Fruit fly (Drosophila melanogaster) whole organism, embryonic: Measurements from ENCODE around the gene CG5377.
A peak's percentile ranks its signal among the peaks of the same experiment; 100 is the strongest.

Experiments
- Abd-B ChIP-seq: fragments of 200-800 bp; sonication (Bioruptor generic); optimal IDR thresholded peaks from 2 replicates; lab custom pipeline; 2018; ENCODE audit warnings: missing biosample characterization, mild to moderate bottlenecking, missing genetic modification characterization, moderate library complexity
- Bdp1 ChIP-seq: fragments of 200-800 bp; sonication (Bioruptor generic); optimal IDR thresholded peaks from 3 replicates; lab custom pipeline; 2016; ENCODE audit warnings: missing biosample characterization, missing genetic modification characterization
- CG10654 ChIP-seq: fragments of 200-800 bp; sonication (Bioruptor generic); optimal IDR thresholded peaks from 2 replicates; lab custom pipeline; 2016; ENCODE audit warnings: missing biosample characterization, missing genetic modification characterization
- CG11247 ChIP-seq: fragments of 200-800 bp; sonication (Bioruptor generic); IDR thresholded peaks from 2 replicates; pipeline ENCODE4 v1.3.6; 2022; ENCODE audit warnings: missing biosample characterization, missing genetic modification characterization
- CG13296 ChIP-seq: fragments of 200-800 bp; sonication (Bioruptor generic); optimal IDR thresholded peaks from 3 replicates; lab custom pipeline; 2018; ENCODE audit warnings: missing biosample characterization, mild to moderate bottlenecking, missing genetic modification characterization
- CG14014 ChIP-seq: fragments of 200-800 bp; sonication (Bioruptor generic); IDR thresholded peaks from 2 replicates; pipeline ENCODE4 v1.3.6; 2022; ENCODE audit warnings: missing biosample characterization, missing genetic modification characterization
- CG14050 ChIP-seq: fragments of 200-800 bp; sonication (Bioruptor generic); IDR thresholded peaks from 3 replicates; pipeline ENCODE4 v1.3.6; 2022; ENCODE audit warnings: missing biosample characterization, missing genetic modification characterization
- CG15479 ChIP-seq: fragments of 200-800 bp; sonication (Bioruptor generic); optimal IDR thresholded peaks from 3 replicates; lab custom pipeline; 2019; ENCODE audit warnings: missing biosample characterization, mild to moderate bottlenecking, missing genetic modification characterization, moderate library complexity
- CG17328 ChIP-seq: fragments of 200-800 bp; sonication (Bioruptor generic); IDR thresholded peaks from 2 replicates; pipeline ENCODE4 v1.3.6; 2022; ENCODE audit warnings: missing biosample characterization, missing genetic modification characterization
- CG18599 ChIP-seq: fragments of 200-800 bp; sonication (Bioruptor generic); optimal IDR thresholded peaks from 3 replicates; lab custom pipeline; 2017; ENCODE audit warnings: missing biosample characterization, missing genetic modification characterization, mild to moderate bottlenecking, moderate library complexity, missing genetic modification reagents
- CG2199 ChIP-seq: fragments of 200-800 bp; sonication (Bioruptor generic); IDR thresholded peaks from 3 replicates; pipeline ENCODE4 v1.3.6; 2022; ENCODE audit warnings: missing biosample characterization, missing genetic modification characterization
- CG2889 ChIP-seq: fragments of 200-800 bp; sonication (Bioruptor generic); IDR thresholded peaks from 3 replicates; pipeline ENCODE4 v1.3.6; 2022; ENCODE audit warnings: missing biosample characterization, missing genetic modification characterization
- CG32772 ChIP-seq: fragments of 200-800 bp; sonication (Bioruptor generic); IDR thresholded peaks from 2 replicates; pipeline ENCODE4 v1.3.6; 2022; ENCODE audit warnings: missing biosample characterization, missing genetic modification characterization
- CG34376 ChIP-seq: fragments of 200-800 bp; sonication (Bioruptor generic); optimal IDR thresholded peaks from 2 replicates; lab custom pipeline; 2018; ENCODE audit warnings: missing biosample characterization, mild to moderate bottlenecking, missing genetic modification characterization
- CG34422 ChIP-seq: fragments of 200-800 bp; sonication (Bioruptor generic); IDR thresholded peaks from 3 replicates; pipeline ENCODE4 v1.3.6; 2022; ENCODE audit warnings: missing biosample characterization, missing genetic modification characterization
- CG7786 ChIP-seq: fragments of 200-800 bp; sonication (Bioruptor generic); optimal IDR thresholded peaks from 2 replicates; lab custom pipeline; 2016; ENCODE audit warnings: missing biosample characterization, missing genetic modification characterization
- CG7928 ChIP-seq: fragments of 200-800 bp; sonication (Bioruptor generic); optimal IDR thresholded peaks from 2 replicates; lab custom pipeline; 2017; ENCODE audit warnings: missing biosample characterization, mild to moderate bottlenecking, missing genetic modification characterization
- CG8359 ChIP-seq: fragments of 200-800 bp; sonication (Bioruptor generic); optimal IDR thresholded peaks from 2 replicates; lab custom pipeline; 2017; ENCODE audit warnings: missing biosample characterization, mild to moderate bottlenecking, missing genetic modification characterization, borderline replicate concordance
- CG8944 ChIP-seq: fragments of 200-800 bp; sonication (Bioruptor generic); optimal IDR thresholded peaks from 3 replicates; lab custom pipeline; 2016; ENCODE audit warnings: missing biosample characterization, missing genetic modification characterization
- CG9727 ChIP-seq: fragments of 200-800 bp; sonication (Bioruptor generic); optimal IDR thresholded peaks from 3 replicates; lab custom pipeline; 2017; ENCODE audit warnings: missing biosample characterization, mild to moderate bottlenecking, missing genetic modification characterization
- CG9797 ChIP-seq: fragments of 200-800 bp; sonication (Bioruptor generic); optimal IDR thresholded peaks from 3 replicates; lab custom pipeline; 2018; ENCODE audit warnings: missing biosample characterization, mild to moderate bottlenecking, missing genetic modification characterization
- CoRest ChIP-seq: fragments of 200-800 bp; sonication (Bioruptor generic); optimal IDR thresholded peaks from 3 replicates; lab custom pipeline; 2018; ENCODE audit warnings: missing biosample characterization, mild to moderate bottlenecking, missing genetic modification characterization, moderate library complexity
- Dek ChIP-seq: fragments of 200-800 bp; sonication (Bioruptor generic); optimal IDR thresholded peaks from 3 replicates; lab custom pipeline; 2019; ENCODE audit warnings: missing biosample characterization, mild to moderate bottlenecking, missing genetic modification characterization, moderate library complexity
- Doc3 ChIP-seq: fragments of 200-800 bp; sonication (Bioruptor generic); IDR thresholded peaks from 3 replicates; pipeline ENCODE4 v1.3.6; 2022; ENCODE audit warnings: missing biosample characterization, missing genetic modification characterization; ENCODE audit not compliant: partially characterized antibody
- Dref ChIP-seq: fragments of 200-800 bp; sonication (Bioruptor generic); IDR thresholded peaks from 2 replicates; pipeline ENCODE4 v1.3.6; 2022; ENCODE audit warnings: missing biosample characterization, missing genetic modification characterization
- E2f1 ChIP-seq: fragments of 200-800 bp; sonication (Bioruptor generic); IDR thresholded peaks from 2 replicates; pipeline ENCODE4 v1.3.6; 2022; ENCODE audit warnings: missing biosample characterization, missing genetic modification characterization
- Fer2 ChIP-seq: fragments of 200-800 bp; sonication (Bioruptor generic); optimal IDR thresholded peaks from 2 replicates; lab custom pipeline; 2018; ENCODE audit warnings: missing biosample characterization, mild to moderate bottlenecking, missing genetic modification characterization, moderate library complexity
- GATAe ChIP-seq: fragments of 200-800 bp; sonication (Bioruptor generic); conservative IDR thresholded peaks from 2 replicates; pipeline ENCODE4 v1.3.6; 2022; ENCODE audit warnings: missing biosample characterization, missing genetic modification characterization
- Mes4 ChIP-seq: fragments of 200-800 bp; sonication (Bioruptor generic); optimal IDR thresholded peaks from 2 replicates; lab custom pipeline; 2016; ENCODE audit warnings: missing biosample characterization, missing genetic modification characterization
- Oaz ChIP-seq: fragments of 200-800 bp; sonication (Bioruptor generic); IDR thresholded peaks from 2 replicates; pipeline ENCODE4 v1.3.6; 2022; ENCODE audit warnings: missing biosample characterization, missing genetic modification characterization
- Side ChIP-seq: fragments of 200-800 bp; sonication (Bioruptor generic); optimal IDR thresholded peaks from 2 replicates; lab custom pipeline; 2016; ENCODE audit warnings: missing biosample characterization, missing genetic modification characterization
- Stat92E ChIP-seq, 3 experiments: fragments of >200 bp in 2 of 3; fragments of 200-800 bp in 1 of 3; sonication (Bioruptor generic) in 1 of 3; optimal IDR thresholded peaks; 2 replicates each; lab custom pipeline; 2017 to 2019; ENCODE audit warnings: missing biosample characterization in 3 of 3, missing genetic modification characterization in 3 of 3, mild to moderate bottlenecking in 1 of 3, moderate library complexity in 1 of 3
- Tbp ChIP-seq: fragments of >200 bp; optimal IDR thresholded peaks from 2 replicates; lab custom pipeline; 2018; ENCODE audit warnings: missing biosample characterization, missing genetic modification characterization
- Xrp1 ChIP-seq: fragments of 200-800 bp; sonication (Bioruptor generic); IDR thresholded peaks from 2 replicates; pipeline ENCODE4 v1.3.6; 2022; ENCODE audit warnings: missing biosample characterization, missing genetic modification characterization
- bsh ChIP-seq, 2 experiments: fragments of 200-800 bp; sonication (Bioruptor generic); optimal IDR thresholded peaks; 2 replicates each; lab custom pipeline; 2017 to 2018; ENCODE audit warnings: mild to moderate bottlenecking in 2 of 2, missing biosample characterization in 2 of 2, missing genetic modification characterization in 2 of 2, moderate library complexity in 1 of 2
- cato ChIP-seq: fragments of 200-800 bp; sonication (Bioruptor generic); optimal IDR thresholded peaks from 2 replicates; lab custom pipeline; 2016; ENCODE audit warnings: missing biosample characterization, missing genetic modification characterization, borderline replicate concordance
- fru ChIP-seq: fragments of >200 bp; optimal IDR thresholded peaks from 2 replicates; lab custom pipeline; 2017
- gfzf ChIP-seq: fragments of 200-800 bp; sonication (Bioruptor generic); optimal IDR thresholded peaks from 2 replicates; lab custom pipeline; 2016; ENCODE audit warnings: missing biosample characterization, mild to moderate bottlenecking, missing genetic modification characterization, moderate library complexity
- h ChIP-seq: fragments of >200 bp; optimal IDR thresholded peaks from 2 replicates; lab custom pipeline; 2017
- ham ChIP-seq: fragments of 200-800 bp; sonication (Bioruptor generic); IDR thresholded peaks from 2 replicates; pipeline ENCODE4 v1.3.6; 2022; ENCODE audit warnings: missing biosample characterization, missing genetic modification characterization
- kni ChIP-seq: fragments of 200-800 bp; sonication (Bioruptor generic); optimal IDR thresholded peaks from 3 replicates; lab custom pipeline; 2017; ENCODE audit warnings: mild to moderate bottlenecking, missing biosample characterization, missing genetic modification reagents, missing genetic modification characterization
- nau ChIP-seq: fragments of 200-800 bp; sonication (Bioruptor generic); optimal IDR thresholded peaks from 3 replicates; lab custom pipeline; 2017; ENCODE audit warnings: missing biosample characterization, mild to moderate bottlenecking, missing genetic modification characterization, missing genetic modification reagents
- nmo ChIP-seq: fragments of 200-800 bp; sonication (Bioruptor generic); optimal IDR thresholded peaks from 2 replicates; lab custom pipeline; 2018; ENCODE audit warnings: missing biosample characterization, mild to moderate bottlenecking, missing genetic modification characterization, moderate library complexity
- oc ChIP-seq: fragments of 200-800 bp; sonication (Bioruptor generic); optimal IDR thresholded peaks from 2 replicates; lab custom pipeline; 2018; ENCODE audit warnings: missing biosample characterization, mild to moderate bottlenecking, missing genetic modification characterization, moderate library complexity
- odd ChIP-seq: fragments of 200-800 bp; sonication (Bioruptor generic); optimal IDR thresholded peaks from 2 replicates; lab custom pipeline; 2017; ENCODE audit warnings: missing biosample characterization, mild to moderate bottlenecking, missing genetic modification characterization
- sima ChIP-seq: fragments of 200-800 bp; sonication (Bioruptor generic); optimal IDR thresholded peaks from 2 replicates; lab custom pipeline; 2016; ENCODE audit warnings: missing biosample characterization, missing genetic modification characterization
- tll ChIP-seq, 2 experiments: fragments of 200-800 bp in 1 of 2; fragments of >200 bp in 1 of 2; sonication (Bioruptor generic) in 1 of 2; optimal IDR thresholded peaks; 2 replicates each; lab custom pipeline; 2017 to 2019; ENCODE audit warnings: missing biosample characterization in 2 of 2, missing genetic modification characterization in 2 of 2, mild to moderate bottlenecking in 1 of 2, moderate library complexity in 1 of 2
- tna ChIP-seq: fragments of 200-800 bp; sonication (Bioruptor generic); IDR thresholded peaks from 2 replicates; pipeline ENCODE4 v1.3.6; 2022; ENCODE audit warnings: missing biosample characterization, missing genetic modification characterization; ENCODE audit not compliant: partially characterized antibody
- vnd ChIP-seq: fragments of 200-800 bp; sonication (Bioruptor generic); IDR thresholded peaks from 3 replicates; pipeline ENCODE4 v1.3.6; 2022; ENCODE audit warnings: missing biosample characterization, missing genetic modification characterization; ENCODE audit not compliant: partially characterized antibody
- zfh1 ChIP-seq: fragments of 200-800 bp; sonication (Bioruptor generic); IDR thresholded peaks from 3 replicates; pipeline ENCODE4 v1.3.6; 2022; ENCODE audit warnings: missing biosample characterization, missing genetic modification characterization

CG5377 gene

DNA sequence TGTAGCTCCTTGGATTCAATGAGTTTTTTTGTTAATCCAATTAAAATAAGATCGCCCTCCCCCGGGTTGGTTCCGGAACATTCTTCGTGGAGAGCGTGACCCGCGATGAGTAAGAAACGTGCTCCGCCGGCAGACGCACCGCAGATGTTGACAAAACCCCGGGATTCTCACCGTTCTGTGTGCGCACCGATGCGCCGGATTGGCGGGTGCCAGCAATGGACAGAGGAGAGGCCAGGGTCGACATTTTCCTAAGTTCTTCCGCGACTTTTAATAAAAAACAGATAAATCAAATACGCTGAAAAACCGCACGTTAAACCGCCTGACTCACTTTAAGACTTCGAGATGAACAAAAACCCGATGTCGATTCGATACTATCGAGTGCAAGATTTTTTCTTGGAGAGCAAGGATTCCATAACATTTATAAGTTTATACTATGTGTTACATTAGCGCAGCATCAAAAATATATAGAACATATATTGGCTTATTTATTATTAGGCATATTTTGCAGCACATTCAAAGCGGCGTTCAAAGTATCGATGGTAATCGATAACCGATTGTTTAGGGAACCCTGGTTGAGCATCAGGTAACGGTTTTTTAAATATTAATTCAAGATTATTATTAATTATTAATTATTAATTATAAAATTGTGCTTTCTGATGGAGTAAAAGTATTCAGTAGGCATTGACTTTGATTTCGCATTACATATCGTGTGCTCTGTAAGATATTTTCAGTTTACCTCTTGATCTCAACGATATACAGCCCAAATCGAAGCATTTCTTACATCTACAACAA, 23.3 kb upstream of the CG5377 start, which contains the start of the genes CCT1 and tHMG1 (continued):
- TF ChIP-seq CG9727 (no peak), CG14050 (GFP tag; lab: Robert Waterston, UW) (no peak), nau (GFP tag; lab: Kevin White, UChicago) (no peak), CG11247 (GFP tag; lab: Robert Waterston, UW) (no peak), CG2199 (GFP tag; lab: Robert Waterston, UW) (no peak), nmo (GFP tag; lab: Kevin White, UChicago) (peak; percentile 52), CG18599 (no peak), Dek (no peak), ham (no peak), Tbp (GFP tag; lab: Kevin White, UChicago) (no peak), CG15479 (GFP tag; lab: Kevin White, UChicago) (no peak), sima (GFP tag; lab: Kevin White, UChicago) (no peak), CG34376 (GFP tag; lab: Kevin White, UChicago) (no peak), CG8944 (GFP tag; lab: Kevin White, UChicago) (no peak), CG13296 (GFP tag; lab: Kevin White, UChicago) (peak; percentile 20), CG34422 (GFP tag; lab: Robert Waterston, UW) (peak; percentile 82; the same call in 1 of the 3 replicates), tll (GFP tag; optimal IDR thresholded peaks at IDR 0.05; lab: Kevin White, UChicago) (no peak), CG2889 (GFP tag; lab: Robert Waterston, UW) (no peak), cato (GFP tag; lab: Kevin White, UChicago) (no peak), Mes4 (GFP tag; lab: Kevin White, UChicago) (no peak), Dref (GFP tag; lab: Robert Waterston, UW) (peak; percentile 77), odd (no peak), CG10654 (GFP tag; lab: Kevin White, UChicago) (no peak), E2f1 (no peak), CG8359 (GFP tag; lab: Kevin White, UChicago) (no peak), Fer2 (tag; lab: Kevin White, UChicago) (no peak), kni (GFP tag; lab: Kevin White, UChicago) (no peak), GATAe (GFP tag; lab: Robert Waterston, UW) (no peak), Doc3 (GFP tag; lab: Robert Waterston, UW) (peak; percentile 98), CG7928 (GFP tag; lab: Kevin White, UChicago) (peak; percentile 93), CG32772 (GFP tag; lab: Robert Waterston, UW) (no peak), CG7786 (GFP tag; lab: Kevin White, UChicago) (no peak), fru (lab: Kevin White, UChicago) (no peak), Bdp1 (GFP tag; lab: Kevin White, UChicago) (no peak), CG9797 (peak; percentile 23), Stat92E (GFP tag; optimal IDR thresholded peaks at IDR 0.05; lab: Kevin White, UChicago) (no peak), CoRest (peak; percentile 62), Abd-B (no peak), oc (tag; lab: Kevin White, UChicago) (no peak), CG14014 (GFP tag; lab: Robert Waterston, UW) (no peak), Xrp1 (GFP tag; lab: Robert Waterston, UW) (no peak), bsh (GFP tag; optimal IDR thresholded peaks at IDR 0.05; lab: Kevin White, UChicago) (no peak), Side (GFP tag; lab: Kevin White, UChicago) (no peak), CG17328 (GFP tag; lab: Robert Waterston, UW) (no peak), zfh1 (GFP tag; lab: Robert Waterston, UW) (peak; percentile 32; the same call in 1 of the 3 replicates), vnd (GFP tag; lab: Robert Waterston, UW) (peak; percentile 97), Oaz (no peak), tna (peak; percentile 80), h (no peak), gfzf (GFP tag; lab: Kevin White, UChicago) (peak; percentile 14)
